Worm (Caenorhabditis elegans): ENCODE data around the gene lfi-1.

ce11 chrX:5020996-5021395 lies 44.4 kb downstream of the lfi-1 start, which contains the start of gene ZC449.2:
- no peak for TF ChIP-seq skn-1 (tag; optimal IDR thresholded peaks at IDR 0.05)
- TF ChIP-seq nhr-25 (tag; optimal IDR thresholded peaks at IDR 0.05; ENCODE audit: borderline replicate concordance, insufficient read depth) = no peak
- no peak for TF ChIP-seq ces-1 (GFP tag; optimal IDR thresholded peaks at IDR 0.05)
- no peak for TF ChIP-seq snpc-4 (tag; optimal IDR thresholded peaks at IDR 0.05)
- TF ChIP-seq ZK546.5 (tag; optimal IDR thresholded peaks at IDR 0.05) = no peak
- TF ChIP-seq spr-1 (tag; optimal IDR thresholded peaks at IDR 0.05) = no peak
- TF ChIP-seq hlh-11 (tag; optimal IDR thresholded peaks at IDR 0.05) = no peak

Data from whole organism, L4 larva.